Fruit fly (Drosophila melanogaster): ENCODE results near the gene NHP2.
A peak's percentile ranks its signal among the peaks of the same experiment; 100 is the strongest.

NHP2 gene

DNA sequence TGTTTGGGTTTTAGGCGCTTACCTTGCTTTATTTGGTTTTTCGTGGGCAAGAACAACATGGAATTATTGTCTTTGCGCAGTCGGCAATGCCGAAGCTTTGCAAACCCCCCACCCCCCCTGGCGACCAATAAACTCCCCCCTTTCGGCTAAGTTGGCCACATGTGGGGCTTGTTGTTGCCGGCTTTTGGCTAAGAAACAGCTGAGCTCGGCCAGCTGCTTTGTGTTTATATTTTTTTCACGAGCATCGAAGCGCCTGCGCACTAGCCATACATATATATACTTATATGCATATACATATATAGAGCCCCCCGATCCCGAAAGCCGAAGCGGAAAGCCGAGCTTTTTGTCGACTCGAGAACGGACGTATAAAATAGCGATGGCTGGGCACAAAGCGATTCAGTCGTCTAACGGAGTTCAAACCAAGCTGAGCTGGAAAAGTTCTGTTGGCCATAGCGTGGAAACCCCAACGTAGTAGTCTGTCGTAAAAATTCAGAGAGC is 2.8 kb upstream of the NHP2 start, which contains the start of gene CG17839 (continued):
- TF ChIP-seq CG15514 (GFP tag; optimal IDR thresholded peaks at IDR 0.05): peak; percentile 43
- no peak for TF ChIP-seq CG14441 (GFP tag; IDR thresholded peaks at IDR 0.05)
- peak; percentile 26; the same call in 1 of the 2 replicates for TF ChIP-seq onecut (GFP tag; IDR thresholded peaks at IDR 0.05)
- TF ChIP-seq CG2116 (GFP tag; optimal IDR thresholded peaks at IDR 0.05): no peak
- no peak for TF ChIP-seq Ravus (GFP tag; IDR thresholded peaks at IDR 0.05)
- no peak for TF ChIP-seq CG31365 (tag; optimal IDR thresholded peaks at IDR 0.05)
- no peak for TF ChIP-seq hth (optimal IDR thresholded peaks at IDR 0.05)
- no peak for TF ChIP-seq D (optimal IDR thresholded peaks at IDR 0.05)
- TF ChIP-seq D (GFP tag; optimal IDR thresholded peaks at IDR 0.05): no peak
- no peak for TF ChIP-seq Atf3 (GFP tag; optimal IDR thresholded peaks at IDR 0.05)
- TF ChIP-seq CG31441 (GFP tag; IDR thresholded peaks at IDR 0.05): no peak
- no peak for TF ChIP-seq Trl (optimal IDR thresholded peaks at IDR 0.05)
- TF ChIP-seq Trl (GFP tag; optimal IDR thresholded peaks at IDR 0.05): no peak
- peak; percentile 28 for TF ChIP-seq cwo (GFP tag; optimal IDR thresholded peaks at IDR 0.05)
- peak; percentile 48; the same call in 1 of the 2 replicates for TF ChIP-seq sob (GFP tag; IDR thresholded peaks at IDR 0.05)
- peak; percentile 48 for TF ChIP-seq CG13296 (GFP tag; optimal IDR thresholded peaks at IDR 0.05)
- TF ChIP-seq sr (GFP tag; IDR thresholded peaks at IDR 0.05): no peak
- TF ChIP-seq exex (tag; optimal IDR thresholded peaks at IDR 0.05): no peak
- TF ChIP-seq CG11723 (GFP tag; optimal IDR thresholded peaks at IDR 0.05): no peak
- no peak for TF ChIP-seq bab2 (GFP tag; optimal IDR thresholded peaks at IDR 0.05)
- peak; percentile 62 for TF ChIP-seq CG6765 (GFP tag; optimal IDR thresholded peaks at IDR 0.05)
- TF ChIP-seq HLHmδ (GFP tag; optimal IDR thresholded peaks at IDR 0.05): no peak
- TF ChIP-seq Rfx (GFP tag; IDR thresholded peaks at IDR 0.05): peak; percentile 40; the same call in 1 of the 2 replicates
- no peak for TF ChIP-seq dm (GFP tag; optimal IDR thresholded peaks at IDR 0.05)
- TF ChIP-seq Mad (GFP tag; optimal IDR thresholded peaks at IDR 0.05): no peak
- no peak for TF ChIP-seq Bteb2 (GFP tag; optimal IDR thresholded peaks at IDR 0.05)
- TF ChIP-seq en (GFP tag; optimal IDR thresholded peaks at IDR 0.05): no peak
- TF ChIP-seq gce (GFP tag; IDR thresholded peaks at IDR 0.05): no peak
- no peak for TF ChIP-seq Max (GFP tag; optimal IDR thresholded peaks at IDR 0.05)
- TF ChIP-seq Sry-β (GFP tag; optimal IDR thresholded peaks at IDR 0.05): no peak
- TF ChIP-seq klu (GFP tag; IDR thresholded peaks at IDR 0.05): no peak
- no peak for TF ChIP-seq eyg (GFP tag; optimal IDR thresholded peaks at IDR 0.05)
- TF ChIP-seq CG17359 (tag; optimal IDR thresholded peaks at IDR 0.05): no peak
- TF ChIP-seq CG8290 (GFP tag; optimal IDR thresholded peaks at IDR 0.05): no peak
- TF ChIP-seq CG8290 (tag; optimal IDR thresholded peaks at IDR 0.05): peak in 1 of 2 experiments; percentile 57
- TF ChIP-seq CG17802 (tag; optimal IDR thresholded peaks at IDR 0.05): no peak
- TF ChIP-seq CG4820 (GFP tag; optimal IDR thresholded peaks at IDR 0.05): no peak
- no peak for TF ChIP-seq CG11085 (GFP tag; IDR thresholded peaks at IDR 0.05)
- no peak for TF ChIP-seq CG11456 (GFP tag; IDR thresholded peaks at IDR 0.05)
- TF ChIP-seq row (GFP tag; IDR thresholded peaks at IDR 0.05): no peak
- TF ChIP-seq Chrac-16 (GFP tag; optimal IDR thresholded peaks at IDR 0.05): no peak
- TF ChIP-seq lab (GFP tag; optimal IDR thresholded peaks at IDR 0.05): peak; percentile 71
- TF ChIP-seq Scr (GFP tag; IDR thresholded peaks at IDR 0.05; ENCODE audit: partially characterized antibody): 0 out of 2 replicates have a peak, but pooled peaks have one; percentile 32
- TF ChIP-seq C15 (GFP tag; IDR thresholded peaks at IDR 0.05): no peak
- no peak for TF ChIP-seq CG15011 (GFP tag; optimal IDR thresholded peaks at IDR 0.05)
- TF ChIP-seq CG33213 (GFP tag; optimal IDR thresholded peaks at IDR 0.05): no peak
- TF ChIP-seq CG15696 (tag; optimal IDR thresholded peaks at IDR 0.05): no peak
- peak; percentile 67 for TF ChIP-seq sens (GFP tag)
- TF ChIP-seq Ada2b (GFP tag; IDR thresholded peaks at IDR 0.05): no peak
- no peak for TF ChIP-seq CG7928 (GFP tag; optimal IDR thresholded peaks at IDR 0.05)
- no peak for TF ChIP-seq CG43689 (GFP tag; IDR thresholded peaks at IDR 0.05)
- TF ChIP-seq hkb (optimal IDR thresholded peaks at IDR 0.05): no peak
- TF ChIP-seq hkb (GFP tag; IDR thresholded peaks at IDR 0.05): 0 out of 2 replicates have a peak, but pooled peaks have one; percentile 24
- no peak for TF ChIP-seq Lim3 (GFP tag; IDR thresholded peaks at IDR 0.05)

All from whole organism, embryonic.